Fruit fly (Drosophila melanogaster): ENCODE measurements around the gene brv3.
A peak's percentile ranks its signal among the peaks of the same experiment; 100 is the strongest.

- TF ChIP-seq dsf (GFP tag; optimal IDR thresholded peaks at IDR 0.05; ENCODE audit: borderline replicate concordance): peak; percentile 64
- TF ChIP-seq Dfd (GFP tag; optimal IDR thresholded peaks at IDR 0.05): no peak
- no peak for TF ChIP-seq pan (optimal IDR thresholded peaks at IDR 0.05)
- no peak for TF ChIP-seq usp (GFP tag; optimal IDR thresholded peaks at IDR 0.05)
- peak; percentile 93 for TF ChIP-seq Hr83 (GFP tag; optimal IDR thresholded peaks at IDR 0.05; ENCODE audit: poor library complexity, severe bottlenecking)
- TF ChIP-seq Jra (GFP tag; optimal IDR thresholded peaks at IDR 0.05): peak; percentile 84
- no peak for TF ChIP-seq Dif (GFP tag; optimal IDR thresholded peaks at IDR 0.05; ENCODE audit: partially characterized antibody)
These were observed 34.8 kb downstream of the brv3 start for dm6 chrX:2589446-2590038.

All from whole organism, wandering third instar larva.